Fruit fly (Drosophila melanogaster) S2 (cell line): ENCODE results near the gene sty.

Source experiments
- CG8478 ChIP-seq: fragments of >200 bp; optimal IDR thresholded peaks from 2 replicates; lab custom pipeline; 2018
- CTCF ChIP-seq, 2 experiments: fragments of >200 bp; optimal IDR thresholded peaks; 2 replicates each; lab custom pipeline; 2018

- TF ChIP-seq CG8478 (lab: Kevin White, UChicago) (no peak), CTCF (optimal IDR thresholded peaks at IDR 0.05; lab: Kevin White, UChicago) (no peak)
Measured at dm6 chr3L:3386730-3387129, 38.0 kb downstream of the sty start.
